Fruit fly (Drosophila melanogaster) whole organism, adult: ENCODE results near the gene CG31259.

Source experiments
- CG11617 ChIP-seq: fragments of 200-800 bp; sonication (Bioruptor generic); optimal IDR thresholded peaks from 2 replicates; lab custom pipeline; 2017; ENCODE audit warnings: mild to moderate bottlenecking, missing biosample characterization, missing genetic modification reagents, missing genetic modification characterization
- CG12768 ChIP-seq: fragments of 200-800 bp; sonication (Bioruptor generic); optimal IDR thresholded peaks from 2 replicates; lab custom pipeline; 2017; ENCODE audit warnings: missing biosample characterization, missing genetic modification characterization, mild to moderate bottlenecking, moderate library complexity, missing genetic modification reagents
- CG5204 ChIP-seq: fragments of 200-800 bp; sonication (Bioruptor generic); optimal IDR thresholded peaks from 2 replicates; lab custom pipeline; 2016; ENCODE audit warnings: missing biosample characterization, missing genetic modification characterization
- CG7101 ChIP-seq: fragments of 200-800 bp; sonication (Bioruptor generic); optimal IDR thresholded peaks from 2 replicates; lab custom pipeline; 2018; ENCODE audit warnings: missing biosample characterization, mild to moderate bottlenecking, missing genetic modification characterization, moderate library complexity
- cic ChIP-seq: fragments of 200-800 bp; sonication (Bioruptor generic); optimal IDR thresholded peaks from 2 replicates; lab custom pipeline; 2017; ENCODE audit warnings: missing biosample characterization, mild to moderate bottlenecking, missing genetic modification characterization, moderate library complexity
- kay ChIP-seq: fragments of 200-800 bp; sonication (Bioruptor generic); peaks from one replicate; lab custom pipeline; 2016; ENCODE audit warnings: missing biosample characterization, missing genetic modification characterization, borderline replicate concordance
- ovo ChIP-seq: fragments of 200-800 bp; sonication (Bioruptor generic); optimal IDR thresholded peaks from 2 replicates; lab custom pipeline; 2016; ENCODE audit warnings: missing biosample characterization, missing genetic modification characterization
- toe ChIP-seq: fragments of 200-800 bp; sonication (Bioruptor generic); optimal IDR thresholded peaks from 2 replicates; lab custom pipeline; 2016; ENCODE audit warnings: missing biosample characterization, missing genetic modification characterization

DNA sequence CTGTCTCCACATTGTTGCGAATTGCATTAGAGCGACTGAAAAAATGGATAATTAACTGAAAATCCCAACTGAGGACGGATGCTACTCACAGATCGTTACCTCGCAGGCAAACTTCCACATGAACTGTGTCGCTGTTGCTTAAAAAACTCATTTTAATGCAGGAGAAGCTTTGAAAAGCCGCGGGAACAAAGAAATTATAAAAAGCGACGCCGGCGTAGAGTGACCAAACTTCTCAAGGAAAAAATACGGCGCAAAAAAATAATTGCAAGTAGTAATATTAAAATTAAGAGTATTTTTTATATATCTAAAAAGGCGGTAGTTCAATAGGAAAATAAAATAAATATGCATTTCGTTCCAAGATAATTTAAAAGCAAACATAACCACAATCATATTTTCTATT lies 37.8 kb downstream of the CG31259 start, which contains the start of gene pch2:
- TF ChIP-seq ovo (no peak), CG12768 (GFP tag; lab: Kevin White, UChicago) (no peak), cic (GFP tag; lab: Kevin White, UChicago) (no peak), kay (GFP tag; lab: Kevin White, UChicago) (no peak), CG5204 (no peak), CG7101 (tag; lab: Kevin White, UChicago) (no peak), toe (GFP tag; lab: Kevin White, UChicago) (no peak), CG11617 (GFP tag; lab: Kevin White, UChicago) (no peak)
